Worm (Caenorhabditis elegans) whole organism, L3 larva: ENCODE measurements around the gene eif-3.G.

Source experiments
- R02D3.7 ChIP-seq: fragments of 150-350 bp; optimal IDR thresholded peaks from 2 replicates; lab custom pipeline; 2014; ENCODE audit warnings: missing biosample characterization, missing genetic modification characterization
- aly-2 ChIP-seq: fragments of 150-350 bp; optimal IDR thresholded peaks from 2 replicates; lab custom pipeline; 2014; ENCODE audit warnings: missing biosample characterization, missing genetic modification characterization
- ama-1 ChIP-seq: fragments of 150-350 bp; optimal IDR thresholded peaks from 2 replicates; lab custom pipeline; 2018
- ceh-16 ChIP-seq: sonication (generic microtip); optimal IDR thresholded peaks from 2 replicates; lab custom pipeline; 2017; ENCODE audit warnings: missing biosample characterization, missing genetic modification characterization
- ceh-28 ChIP-seq: fragments of 150-350 bp; optimal IDR thresholded peaks from 2 replicates; lab custom pipeline; 2014; ENCODE audit warnings: missing biosample characterization, missing genetic modification reagents, missing genetic modification characterization
- ceh-82 ChIP-seq: fragments of 150-350 bp; optimal IDR thresholded peaks from 2 replicates; lab custom pipeline; 2014; ENCODE audit warnings: missing biosample characterization, missing genetic modification characterization
- ceh-9 ChIP-seq: sonication (generic microtip); optimal IDR thresholded peaks from 2 replicates; lab custom pipeline; 2018; ENCODE audit warnings: missing biosample characterization, missing genetic modification characterization
- daf-12 ChIP-seq: fragments of 150-350 bp; optimal IDR thresholded peaks from 2 replicates; lab custom pipeline; 2014; ENCODE audit warnings: missing biosample characterization, missing genetic modification reagents, missing genetic modification characterization
- egl-5 ChIP-seq: fragments of 150-350 bp; optimal IDR thresholded peaks from 2 replicates; lab custom pipeline; 2017; ENCODE audit warnings: missing biosample characterization, missing genetic modification reagents, missing genetic modification characterization, inconsistent platforms
- elt-2 ChIP-seq: sonication (generic microtip); optimal IDR thresholded peaks from 2 replicates; lab custom pipeline; 2016; ENCODE audit warnings: missing genetic modification reagents, mild to moderate bottlenecking, missing genetic modification characterization, missing compliant biosample characterization
- elt-3 ChIP-seq, 3 experiments: fragments of 150-350 bp in 1 of 3; sonication (generic microtip) in 2 of 3; optimal IDR thresholded peaks; 2 replicates in 2 of 3; 4 replicates in 1 of 3; lab custom pipeline; 2014 to 2017; ENCODE audit warnings: missing biosample characterization in 3 of 3, missing genetic modification characterization in 3 of 3
- eor-1 ChIP-seq, 2 experiments: fragments of 150-350 bp; optimal IDR thresholded peaks; 2 replicates each; lab custom pipeline; 2014 to 2018; ENCODE audit warnings: missing biosample characterization in 2 of 2, missing genetic modification characterization in 2 of 2
- hmg-11 ChIP-seq: sonication (generic microtip); optimal IDR thresholded peaks from 2 replicates; lab custom pipeline; 2016; ENCODE audit warnings: missing genetic modification characterization, missing compliant biosample characterization
- jun-1 ChIP-seq: fragments of 150-350 bp; optimal IDR thresholded peaks from 2 replicates; lab custom pipeline; 2014; ENCODE audit warnings: missing biosample characterization, missing genetic modification reagents, missing genetic modification characterization
- lin-39 ChIP-seq: fragments of 150-350 bp; optimal IDR thresholded peaks from 2 replicates; lab custom pipeline; 2018; ENCODE audit warnings: missing biosample characterization, missing genetic modification reagents, missing genetic modification characterization
- lsy-12 ChIP-seq: sonication (generic microtip); optimal IDR thresholded peaks from 2 replicates; lab custom pipeline; 2016; ENCODE audit warnings: mild to moderate bottlenecking, missing genetic modification characterization, missing compliant biosample characterization
- mml-1 ChIP-seq: fragments of 150-350 bp; sonication (generic microtip); optimal IDR thresholded peaks from 3 replicates; lab custom pipeline; 2014; ENCODE audit warnings: missing biosample characterization, missing genetic modification characterization
- nfya-1 ChIP-seq: sonication (generic microtip); optimal IDR thresholded peaks from 2 replicates; lab custom pipeline; 2017; ENCODE audit warnings: missing genetic modification characterization, mild to moderate bottlenecking, missing compliant biosample characterization, antibody characterized with exemption, moderate library complexity; ENCODE audit not compliant: insufficient read depth
- nhr-11 ChIP-seq: fragments of 150-350 bp; optimal IDR thresholded peaks from 2 replicates; lab custom pipeline; 2014; ENCODE audit warnings: missing biosample characterization, missing genetic modification characterization
- nhr-12 ChIP-seq: fragments of 150-350 bp; optimal IDR thresholded peaks from 2 replicates; lab custom pipeline; 2014; ENCODE audit warnings: missing biosample characterization, missing genetic modification characterization
- nhr-23 ChIP-seq: fragments of 150-350 bp; optimal IDR thresholded peaks from 2 replicates; lab custom pipeline; 2014; ENCODE audit warnings: missing biosample characterization, missing genetic modification reagents, missing genetic modification characterization
- nhr-237 ChIP-seq: fragments of 150-350 bp; optimal IDR thresholded peaks from 2 replicates; lab custom pipeline; 2014; ENCODE audit warnings: missing biosample characterization, missing genetic modification characterization
- nhr-43 ChIP-seq: sonication (generic microtip); optimal IDR thresholded peaks from 2 replicates; lab custom pipeline; 2016; ENCODE audit warnings: mild to moderate bottlenecking, missing genetic modification characterization, missing compliant biosample characterization; ENCODE audit not compliant: poor library complexity, severe bottlenecking
- nhr-67 ChIP-seq: fragments of 150-350 bp; optimal IDR thresholded peaks from 2 replicates; lab custom pipeline; 2014; ENCODE audit warnings: missing biosample characterization, missing genetic modification characterization
- nhr-77 ChIP-seq: fragments of 150-350 bp; optimal IDR thresholded peaks from 2 replicates; lab custom pipeline; 2014; ENCODE audit warnings: missing biosample characterization, missing genetic modification characterization
- pha-4 ChIP-seq: fragments of 150-350 bp; optimal IDR thresholded peaks from 2 replicates; lab custom pipeline; 2014; ENCODE audit warnings: missing biosample characterization, missing genetic modification reagents, missing genetic modification characterization
- pqm-1 ChIP-seq: fragments of 150-350 bp; optimal IDR thresholded peaks from 2 replicates; lab custom pipeline; 2017; ENCODE audit warnings: missing biosample characterization, missing genetic modification characterization, inconsistent platforms
- sea-2 ChIP-seq: fragments of 150-350 bp; sonication (generic microtip); optimal IDR thresholded peaks from 4 replicates; lab custom pipeline; 2014; ENCODE audit warnings: missing biosample characterization, missing genetic modification reagents, missing genetic modification characterization
- skn-1 ChIP-seq: fragments of 150-350 bp; optimal IDR thresholded peaks from 2 replicates; lab custom pipeline; 2014; ENCODE audit warnings: missing biosample characterization, missing genetic modification characterization
- snpc-4 ChIP-seq: fragments of 150-350 bp; optimal IDR thresholded peaks from 2 replicates; lab custom pipeline; 2014; ENCODE audit warnings: missing biosample characterization, missing genetic modification characterization
- tbx-2 ChIP-seq: sonication (generic microtip); optimal IDR thresholded peaks from 2 replicates; lab custom pipeline; 2016; ENCODE audit warnings: mild to moderate bottlenecking, missing genetic modification characterization, missing compliant biosample characterization
- unc-39 ChIP-seq: sonication (generic microtip); optimal IDR thresholded peaks from 4 replicates; lab custom pipeline; 2017; ENCODE audit warnings: missing biosample characterization, missing genetic modification characterization
- unc-62 ChIP-seq: fragments of 150-350 bp; sonication (generic microtip); optimal IDR thresholded peaks from 4 replicates; lab custom pipeline; 2014; ENCODE audit warnings: missing biosample characterization, missing genetic modification reagents, missing genetic modification characterization
- zag-1 ChIP-seq: fragments of 150-350 bp; optimal IDR thresholded peaks from 2 replicates; lab custom pipeline; 2014; ENCODE audit warnings: missing biosample characterization, missing genetic modification characterization
- ztf-4 ChIP-seq: fragments of 150-350 bp; optimal IDR thresholded peaks from 2 replicates; lab custom pipeline; 2014; ENCODE audit warnings: missing biosample characterization, missing genetic modification characterization

Gene eif-3.G

DNA sequence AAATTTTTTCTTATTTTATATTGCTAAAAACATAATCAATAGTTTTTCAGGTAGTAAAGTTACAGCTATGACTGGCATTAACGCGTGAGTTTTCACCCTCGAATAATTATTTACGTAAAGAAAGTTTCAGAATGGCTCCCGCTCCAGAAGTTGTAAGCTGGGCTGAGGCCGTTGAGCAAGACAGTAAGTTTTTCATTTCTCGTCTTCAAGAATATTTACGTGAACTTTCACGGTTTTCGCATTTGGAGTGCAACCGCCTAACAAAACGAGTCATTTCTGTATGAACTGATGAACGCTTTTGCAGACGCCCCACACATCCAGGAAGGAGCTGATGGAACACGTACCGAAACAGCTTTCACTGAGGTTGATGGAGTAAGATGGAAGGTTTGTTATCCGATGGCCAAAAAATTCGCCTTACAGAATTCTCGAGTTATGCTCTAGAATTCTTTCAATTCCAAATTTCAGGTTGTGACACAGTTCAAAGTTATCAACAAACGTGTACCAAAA, at the start of gene eif-3.G:
Gene eif-3.G, plus strand, starts transcription at position 51 of the 507 bp plus-strand sequence.
- TF ChIP-seq ceh-82 (tag; lab: Kevin White, UChicago) (no peak), lin-39 (tag; lab: Kevin White, UChicago) (no peak), eor-1 (tag; optimal IDR thresholded peaks at IDR 0.05; lab: Kevin White, UChicago) (no peak), pha-4 (tag; lab: Kevin White, UChicago) (no peak), R02D3.7 (tag; lab: Kevin White, UChicago) (no peak), nhr-77 (tag; lab: Kevin White, UChicago) (no peak), unc-39 (tag; lab: Kevin White, UChicago) (no peak), elt-2 (tag; lab: Kevin White, UChicago) (no peak), unc-62 (GFP tag; lab: Kevin White, UChicago) (no peak), daf-12 (tag; lab: Kevin White, UChicago) (no peak), elt-3 (tag; optimal IDR thresholded peaks at IDR 0.05; lab: Kevin White, UChicago) (no peak), sea-2 (GFP tag; lab: Kevin White, UChicago) (no peak), nhr-237 (no peak), ama-1 (no peak), nfya-1 (tag; lab: Kevin White, UChicago) (no peak), tbx-2 (tag; lab: Kevin White, UChicago) (no peak), hmg-11 (tag; lab: Kevin White, UChicago) (no peak), nhr-23 (tag; lab: Kevin White, UChicago) (no peak)

DNA sequence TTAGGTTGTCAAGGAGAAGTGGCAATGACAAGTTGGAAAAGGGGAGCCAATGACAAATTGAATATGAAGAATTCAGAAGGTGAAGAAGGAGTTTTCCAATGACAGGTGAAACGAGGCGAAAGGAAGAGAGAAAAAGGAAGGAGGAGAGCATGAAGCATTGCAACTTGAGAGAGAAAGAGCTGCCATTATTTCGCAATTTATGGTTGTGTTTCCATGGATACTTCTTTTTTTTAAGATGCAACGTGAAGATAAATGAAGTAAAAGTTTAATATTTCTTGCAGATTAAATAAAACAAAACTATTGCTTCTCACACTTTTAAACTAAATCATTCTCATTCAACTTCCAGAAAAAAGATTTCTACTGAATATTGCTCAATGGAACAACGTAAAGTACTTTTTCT, 48.4 kb upstream of the eif-3.G start, which contains the start of gene F49E12.8:
Gene F49E12.8, minus strand, starts transcription at position 101 of the 400 bp plus-strand sequence.
- TF ChIP-seq ceh-16 (tag; lab: Kevin White, UChicago) (no peak), nhr-12 (tag; lab: Kevin White, UChicago) (no peak), nfya-1 (tag; lab: Kevin White, UChicago) (no peak), pha-4 (tag; lab: Kevin White, UChicago) (no peak), skn-1 (tag; lab: Kevin White, UChicago) (no peak), ama-1 (no peak), snpc-4 (tag; lab: Kevin White, UChicago) (no peak), aly-2 (tag; lab: Kevin White, UChicago) (no peak), ceh-9 (tag; lab: Kevin White, UChicago) (no peak), mml-1 (no peak), ztf-4 (no peak), lin-39 (tag; lab: Kevin White, UChicago) (no peak), nhr-67 (tag; lab: Kevin White, UChicago) (no peak), ceh-28 (tag; lab: Kevin White, UChicago) (no peak), egl-5 (tag; lab: Kevin White, UChicago) (no peak), nhr-77 (tag; lab: Kevin White, UChicago) (no peak), lsy-12 (no peak), eor-1 (tag; optimal IDR thresholded peaks at IDR 0.05; lab: Kevin White, UChicago) (no peak), nhr-23 (tag; lab: Kevin White, UChicago) (no peak)

DNA sequence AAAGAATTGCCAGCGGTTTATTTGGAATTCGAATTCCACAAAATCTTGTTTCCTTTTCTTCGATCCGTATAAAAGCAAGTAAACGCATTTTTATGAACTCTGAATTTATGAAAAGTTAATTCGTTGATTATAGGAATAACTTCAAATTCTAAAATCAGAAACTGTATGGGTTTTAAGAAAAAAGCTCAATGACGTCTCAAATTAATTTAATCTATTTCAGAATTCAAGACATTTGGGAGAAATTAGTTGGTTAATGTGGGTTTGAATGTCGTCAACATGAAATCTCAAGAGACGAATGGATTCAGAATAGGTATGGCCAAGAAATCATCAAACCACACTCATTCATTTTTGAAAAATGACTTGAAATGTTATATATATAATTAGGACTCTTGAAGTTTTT, 46.5 kb upstream of the eif-3.G start, which contains the start of gene F49E12.7:
Gene F49E12.7, minus strand, starts transcription at position 101 of the 400 bp plus-strand sequence.
- TF ChIP-seq ceh-82 (tag; lab: Kevin White, UChicago), result no peak
- TF ChIP-seq lsy-12, result no peak
- TF ChIP-seq tbx-2 (tag; lab: Kevin White, UChicago), result no peak
- no peak for TF ChIP-seq ztf-4
- TF ChIP-seq elt-3 (tag; optimal IDR thresholded peaks at IDR 0.05; lab: Kevin White, UChicago), result no peak
- TF ChIP-seq elt-2 (tag; lab: Kevin White, UChicago), result no peak
- no peak for TF ChIP-seq zag-1
- no peak for TF ChIP-seq ceh-9 (tag; lab: Kevin White, UChicago)
- no peak for TF ChIP-seq nhr-77 (tag; lab: Kevin White, UChicago)
- no peak for TF ChIP-seq egl-5 (tag; lab: Kevin White, UChicago)
- TF ChIP-seq daf-12 (tag; lab: Kevin White, UChicago), result no peak
- TF ChIP-seq pqm-1 (tag; lab: Kevin White, UChicago), result no peak
- no peak for TF ChIP-seq lin-39 (tag; lab: Kevin White, UChicago)
- no peak for TF ChIP-seq nfya-1 (tag; lab: Kevin White, UChicago)
- no peak for TF ChIP-seq aly-2 (tag; lab: Kevin White, UChicago)
- no peak for TF ChIP-seq nhr-11 (tag; lab: Kevin White, UChicago)
- no peak for TF ChIP-seq jun-1 (tag; lab: Kevin White, UChicago)
- no peak for TF ChIP-seq unc-62 (GFP tag; lab: Kevin White, UChicago)
- no peak for TF ChIP-seq skn-1 (tag; lab: Kevin White, UChicago)
- no peak for TF ChIP-seq nhr-43 (tag; lab: Kevin White, UChicago)
